Worm (Caenorhabditis elegans) whole organism, L1 larva: ENCODE data around the gene F54A3.2.
"Not testable (repeated sequence)": the region's sequence is repeated elsewhere in the genome, so short reads cannot be mapped to it uniquely, and the experiment has no call there.

Source experiments
- C04F5.9 ChIP-seq: sonication (generic microtip); optimal IDR thresholded peaks from 2 replicates; lab custom pipeline; 2016; ENCODE audit warnings: missing genetic modification characterization, missing compliant biosample characterization
- C34B4.2 ChIP-seq: sonication (generic microtip); optimal IDR thresholded peaks from 2 replicates; lab custom pipeline; 2017; ENCODE audit warnings: mild to moderate bottlenecking, missing genetic modification characterization, missing compliant biosample characterization
- alr-1 ChIP-seq: fragments of 200-800 bp; sonication (Bioruptor generic); optimal IDR thresholded peaks from 2 replicates; lab custom pipeline; 2018; ENCODE audit warnings: borderline replicate concordance, mild to moderate bottlenecking, missing genetic modification characterization, missing compliant biosample characterization
- aly-2 ChIP-seq: fragments of 150-350 bp; optimal IDR thresholded peaks from 2 replicates; lab custom pipeline; 2014; ENCODE audit warnings: missing biosample characterization, missing genetic modification characterization
- blmp-1 ChIP-seq: fragments of 150-350 bp; optimal IDR thresholded peaks from 2 replicates; lab custom pipeline; 2014; ENCODE audit warnings: missing biosample characterization, missing genetic modification characterization
- ceh-8 ChIP-seq: fragments of 200-800 bp; sonication (Bioruptor generic); optimal IDR thresholded peaks from 2 replicates; lab custom pipeline; 2018; ENCODE audit warnings: mild to moderate bottlenecking, missing genetic modification characterization, moderate library complexity, missing compliant biosample characterization
- ceh-88 ChIP-seq: fragments of 200-800 bp; sonication (Bioruptor generic); IDR thresholded peaks from 2 replicates; pipeline ENCODE4 v1.3.6; 2022; ENCODE audit warnings: missing genetic modification characterization, missing compliant biosample characterization
- dpl-1 ChIP-seq, 3 experiments: fragments of 150-350 bp in 2 of 3; sonication (generic microtip) in 1 of 3; optimal IDR thresholded peaks; 2 replicates each; lab custom pipeline; 2014 to 2017; ENCODE audit warnings: missing biosample characterization in 3 of 3, missing genetic modification characterization in 3 of 3, missing genetic modification reagents in 3 of 3
- dsc-1 ChIP-seq: sonication (generic microtip); optimal IDR thresholded peaks from 2 replicates; lab custom pipeline; 2016; ENCODE audit warnings: mild to moderate bottlenecking, missing genetic modification characterization, missing compliant biosample characterization
- egl-27 ChIP-seq, 2 experiments: fragments of 150-350 bp in 1 of 2; sonication (generic microtip); optimal IDR thresholded peaks; 3 replicates each; lab custom pipeline; 2017 to 2018; ENCODE audit warnings: missing biosample characterization in 2 of 2, missing genetic modification characterization in 2 of 2, missing genetic modification reagents in 2 of 2
- elt-2 ChIP-seq: sonication (generic microtip); optimal IDR thresholded peaks from 2 replicates; lab custom pipeline; 2016; ENCODE audit warnings: missing genetic modification characterization, mild to moderate bottlenecking, inconsistent platforms, missing compliant biosample characterization, missing genetic modification reagents
- elt-3 ChIP-seq, 6 experiments: fragments of 150-350 bp in 1 of 6; sonication (generic microtip); optimal IDR thresholded peaks; 2 replicates each; lab custom pipeline; 2017 to 2018; ENCODE audit warnings: missing biosample characterization in 6 of 6, missing genetic modification characterization in 6 of 6, inconsistent platforms in 1 of 6
- fkh-8 ChIP-seq: sonication (generic microtip); optimal IDR thresholded peaks from 2 replicates; lab custom pipeline; 2016; ENCODE audit warnings: mild to moderate bottlenecking, missing genetic modification characterization, missing compliant biosample characterization
- hlh-17 ChIP-seq: fragments of 200-800 bp; sonication (Bioruptor generic); optimal IDR thresholded peaks from 2 replicates; lab custom pipeline; 2018; ENCODE audit warnings: missing genetic modification characterization, mild to moderate bottlenecking, missing compliant biosample characterization, moderate library complexity, borderline replicate concordance
- hpl-2 ChIP-seq: fragments of 150-350 bp; optimal IDR thresholded peaks from 2 replicates; lab custom pipeline; 2014; ENCODE audit warnings: missing biosample characterization, missing genetic modification reagents, missing genetic modification characterization
- irx-1 ChIP-seq: sonication (generic microtip); optimal IDR thresholded peaks from 2 replicates; lab custom pipeline; 2016; ENCODE audit warnings: missing genetic modification characterization, missing compliant biosample characterization
- isw-1 ChIP-seq: fragments of 200-800 bp; sonication (Bioruptor generic); IDR thresholded peaks from 2 replicates; pipeline ENCODE4 v1.3.6; 2022; ENCODE audit warnings: missing genetic modification characterization, missing compliant biosample characterization
- lin-15B ChIP-seq: fragments of 150-350 bp; sonication (generic microtip); optimal IDR thresholded peaks from 3 replicates; lab custom pipeline; 2014; ENCODE audit warnings: missing biosample characterization, missing genetic modification characterization
- lin-39 ChIP-seq: fragments of 150-350 bp; optimal IDR thresholded peaks from 2 replicates; lab custom pipeline; 2014; ENCODE audit warnings: missing biosample characterization, missing genetic modification reagents, missing genetic modification characterization
- mab-9 ChIP-seq: fragments of 200-800 bp; sonication (Bioruptor generic); IDR thresholded peaks from 2 replicates; pipeline ENCODE4 v1.3.6; 2022; ENCODE audit warnings: missing genetic modification reagents, missing genetic modification characterization, missing compliant biosample characterization
- mep-1 ChIP-seq: fragments of 150-350 bp; optimal IDR thresholded peaks from 2 replicates; lab custom pipeline; 2014; ENCODE audit warnings: missing biosample characterization, missing genetic modification characterization
- nhr-11 ChIP-seq: fragments of 150-350 bp; optimal IDR thresholded peaks from 2 replicates; lab custom pipeline; 2014; ENCODE audit warnings: missing biosample characterization, missing genetic modification characterization
- nhr-12 ChIP-seq: sonication (generic microtip); optimal IDR thresholded peaks from 2 replicates; lab custom pipeline; 2017; ENCODE audit warnings: missing biosample characterization, missing genetic modification characterization
- nhr-20 ChIP-seq: sonication (generic microtip); optimal IDR thresholded peaks from 2 replicates; lab custom pipeline; 2016; ENCODE audit warnings: mild to moderate bottlenecking, missing genetic modification characterization, missing compliant biosample characterization
- nhr-71 ChIP-seq: sonication (generic microtip); optimal IDR thresholded peaks from 2 replicates; lab custom pipeline; 2016; ENCODE audit warnings: mild to moderate bottlenecking, missing genetic modification characterization, moderate library complexity, missing compliant biosample characterization
- nhr-76 ChIP-seq: sonication (generic microtip); optimal IDR thresholded peaks from 2 replicates; lab custom pipeline; 2017; ENCODE audit warnings: missing biosample characterization, missing genetic modification characterization
- nhr-84 ChIP-seq: sonication (generic microtip); optimal IDR thresholded peaks from 2 replicates; lab custom pipeline; 2017; ENCODE audit warnings: missing biosample characterization, missing genetic modification characterization
- nhr-90 ChIP-seq: sonication (generic microtip); optimal IDR thresholded peaks from 2 replicates; lab custom pipeline; 2016; ENCODE audit warnings: mild to moderate bottlenecking, missing genetic modification characterization, missing compliant biosample characterization; ENCODE audit not compliant: poor library complexity
- pax-3 ChIP-seq: fragments of 200-800 bp; sonication (Bioruptor generic); optimal IDR thresholded peaks from 2 replicates; lab custom pipeline; 2018; ENCODE audit warnings: mild to moderate bottlenecking, missing genetic modification characterization, moderate library complexity, missing compliant biosample characterization
- pqm-1 ChIP-seq: sonication (generic microtip); optimal IDR thresholded peaks from 3 replicates; lab custom pipeline; 2017; ENCODE audit warnings: missing biosample characterization, missing genetic modification characterization
- sptf-1 ChIP-seq: fragments of 150-350 bp; optimal IDR thresholded peaks from 2 replicates; lab custom pipeline; 2014; ENCODE audit warnings: missing biosample characterization, missing genetic modification characterization
- tlp-1 ChIP-seq: fragments of 150-350 bp; optimal IDR thresholded peaks from 2 replicates; lab custom pipeline; 2014; ENCODE audit warnings: missing biosample characterization, missing genetic modification characterization
- unc-30 ChIP-seq: sonication (generic microtip); optimal IDR thresholded peaks from 2 replicates; lab custom pipeline; 2017; ENCODE audit warnings: missing biosample characterization, missing genetic modification characterization
- unc-62 ChIP-seq: fragments of 150-350 bp; optimal IDR thresholded peaks from 2 replicates; lab custom pipeline; 2014; ENCODE audit warnings: missing biosample characterization, missing genetic modification reagents, missing genetic modification characterization
- xbp-1 ChIP-seq: sonication (generic microtip); optimal IDR thresholded peaks from 2 replicates; lab custom pipeline; 2016; ENCODE audit warnings: missing genetic modification characterization, missing compliant biosample characterization
- zip-4 ChIP-seq: fragments of 200-800 bp; sonication (Bioruptor generic); optimal IDR thresholded peaks from 2 replicates; lab custom pipeline; 2018; ENCODE audit warnings: mild to moderate bottlenecking, missing genetic modification characterization, moderate library complexity, missing compliant biosample characterization
- ztf-11 ChIP-seq, 2 experiments: sonication (generic microtip); optimal IDR thresholded peaks; 2 replicates each; lab custom pipeline; 2016 to 2017; ENCODE audit warnings: missing genetic modification characterization in 2 of 2, missing biosample characterization in 1 of 2, missing compliant biosample characterization in 1 of 2
- ztf-4 ChIP-seq: fragments of 150-350 bp; optimal IDR thresholded peaks from 2 replicates; lab custom pipeline; 2014; ENCODE audit warnings: missing biosample characterization, missing genetic modification characterization

F54A3.2 gene

ce11 chrII:2254861-2255260 is 11.4 kb downstream of the F54A3.2 start, which contains the start of gene K09F6.3:
Gene K09F6.3 (plus strand): TSS chrII:2255161.
- not testable (repeated sequence) for TF ChIP-seq C04F5.9 (tag; lab: Kevin White, UChicago); sptf-1; ztf-11 (tag; optimal IDR thresholded peaks at IDR 0.05; lab: Kevin White, UChicago)
- TF ChIP-seq, all 84 proteins: peak for 0; not testable (repeated sequence) for 84

ce11 chrII:2273750-2274149 is 30.3 kb downstream of the F54A3.2 start:
- no peak for TF ChIP-seq unc-30 (tag; lab: Kevin White, UChicago)
- TF ChIP-seq pax-3 (tag; lab: Kevin White, UChicago) = no peak
- TF ChIP-seq pqm-1 (tag; lab: Kevin White, UChicago) = no peak
- TF ChIP-seq mab-9 = no peak
- TF ChIP-seq nhr-84 = no peak
- TF ChIP-seq nhr-71 (tag; lab: Kevin White, UChicago) = no peak
- TF ChIP-seq tlp-1 (tag; lab: Kevin White, UChicago) = no peak

DNA sequence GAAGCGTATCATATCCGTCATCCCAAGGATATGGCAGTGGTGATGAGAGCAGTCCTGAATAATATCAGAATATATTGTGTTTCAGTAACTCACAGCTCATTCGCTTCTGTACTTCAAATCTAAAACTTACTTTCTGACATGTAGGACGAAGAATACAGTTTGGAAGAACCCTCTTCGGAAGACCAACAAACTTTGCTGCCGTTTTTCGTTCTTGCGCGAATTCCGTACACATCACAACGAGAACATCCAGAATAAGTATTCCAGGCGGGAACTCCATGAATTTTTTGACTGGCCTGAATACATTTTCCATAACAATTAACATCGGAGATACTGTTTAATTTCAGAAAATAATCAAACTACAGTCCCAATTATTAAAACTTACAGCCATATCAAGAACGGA is 34.0 kb downstream of the F54A3.2 start, which contains the start of gene K09F6.15:
Gene K09F6.15 (minus strand): TSS at position 101 of the 400 bp plus-strand sequence.
- no peak for TF ChIP-seq C34B4.2 (tag; lab: Kevin White, UChicago)
- TF ChIP-seq dpl-1 (GFP tag; optimal IDR thresholded peaks at IDR 0.05; lab: Kevin White, UChicago) = no peak
- TF ChIP-seq nhr-71 (tag; lab: Kevin White, UChicago) = no peak
- no peak for TF ChIP-seq ceh-88
- no peak for TF ChIP-seq mab-9
- no peak for TF ChIP-seq unc-62 (GFP tag; lab: Kevin White, UChicago)
- TF ChIP-seq ceh-8 (GFP tag; lab: Kevin White, UChicago) = no peak
- TF ChIP-seq tlp-1 (tag; lab: Kevin White, UChicago) = no peak
- no peak for TF ChIP-seq dsc-1 (tag; lab: Kevin White, UChicago)
- no peak for TF ChIP-seq nhr-12 (tag; lab: Kevin White, UChicago)
- no peak for TF ChIP-seq nhr-90 (tag; lab: Kevin White, UChicago)
- TF ChIP-seq xbp-1 (tag; lab: Kevin White, UChicago) = no peak
- TF ChIP-seq aly-2 = no peak
- TF ChIP-seq fkh-8 (tag; lab: Kevin White, UChicago) = no peak
- no peak for TF ChIP-seq ztf-4 (tag; lab: Kevin White, UChicago)
- no peak for TF ChIP-seq egl-27 (tag; optimal IDR thresholded peaks at IDR 0.05; lab: Kevin White, UChicago)
- TF ChIP-seq hlh-17 (GFP tag; lab: Kevin White, UChicago) = no peak
- TF ChIP-seq, all 84 proteins: peak for 0

DNA sequence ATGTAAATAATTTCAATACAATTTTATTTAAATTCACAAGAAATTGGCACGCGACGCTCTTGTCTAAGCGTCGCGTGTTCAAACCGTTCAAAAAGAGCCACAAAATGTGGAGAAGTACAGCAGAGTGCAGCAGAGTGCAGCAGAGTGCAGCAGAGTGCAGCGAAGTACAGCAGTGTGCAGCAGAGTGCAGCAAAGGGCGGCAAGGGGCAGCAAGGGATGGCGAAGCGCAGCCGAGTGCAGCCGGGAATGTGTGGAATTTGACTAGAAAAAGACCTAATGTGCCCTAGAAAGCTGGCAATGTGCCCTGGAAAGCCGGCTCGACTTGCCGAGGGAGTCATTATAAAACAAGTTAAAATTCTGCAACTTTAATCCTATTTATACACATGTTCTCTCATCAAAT is 35.8 kb downstream of the F54A3.2 start, which contains the start of gene K09F6.6:
Gene K09F6.6 (minus strand): TSS at position 43 of the 400 bp plus-strand sequence.
- no peak for TF ChIP-seq hpl-2

ce11 chrII:2279839-2280238 is 36.4 kb downstream of the F54A3.2 start, which contains the start of gene K09F6.11:
Gene K09F6.11 (plus strand): TSS chrII:2280139.
- no peak for TF ChIP-seq irx-1 (tag; lab: Kevin White, UChicago)
- no peak for TF ChIP-seq alr-1 (tag; lab: Kevin White, UChicago)
- TF ChIP-seq zip-4 (GFP tag; lab: Kevin White, UChicago) = no peak
- no peak for TF ChIP-seq ceh-88
- TF ChIP-seq lin-39 = no peak
- TF ChIP-seq elt-2 (tag; lab: Kevin White, UChicago) = no peak
- TF ChIP-seq elt-3 (tag; optimal IDR thresholded peaks at IDR 0.05; lab: Kevin White, UChicago) = no peak
- TF ChIP-seq nhr-20 (tag; lab: Kevin White, UChicago) = no peak
- no peak for TF ChIP-seq isw-1
- TF ChIP-seq lin-15B (tag; lab: Kevin White, UChicago) = no peak
- TF ChIP-seq pqm-1 (tag; lab: Kevin White, UChicago) = no peak
- no peak for TF ChIP-seq nhr-11 (tag; lab: Kevin White, UChicago)
- TF ChIP-seq hpl-2 = no peak
- no peak for TF ChIP-seq blmp-1 (tag; lab: Kevin White, UChicago)
- no peak for TF ChIP-seq nhr-76
- no peak for TF ChIP-seq mep-1
